Worm (Caenorhabditis elegans): ENCODE data around the gene gst-11.

ce11 chrX:3613665-3614064, 19.9 kb downstream of the gst-11 start:
- no peak for TF ChIP-seq nhr-19 (GFP tag; conservative IDR thresholded peaks at IDR 0.05)
- TF ChIP-seq ceh-82 (tag; optimal IDR thresholded peaks at IDR 0.05) = no peak
- TF ChIP-seq egl-13 (tag; optimal IDR thresholded peaks at IDR 0.05) = no peak
